Fruit fly (Drosophila melanogaster): ENCODE results near the gene CG13674.
A peak's percentile ranks its signal among the peaks of the same experiment; 100 is the strongest.

The CG13674 gene

DNA sequence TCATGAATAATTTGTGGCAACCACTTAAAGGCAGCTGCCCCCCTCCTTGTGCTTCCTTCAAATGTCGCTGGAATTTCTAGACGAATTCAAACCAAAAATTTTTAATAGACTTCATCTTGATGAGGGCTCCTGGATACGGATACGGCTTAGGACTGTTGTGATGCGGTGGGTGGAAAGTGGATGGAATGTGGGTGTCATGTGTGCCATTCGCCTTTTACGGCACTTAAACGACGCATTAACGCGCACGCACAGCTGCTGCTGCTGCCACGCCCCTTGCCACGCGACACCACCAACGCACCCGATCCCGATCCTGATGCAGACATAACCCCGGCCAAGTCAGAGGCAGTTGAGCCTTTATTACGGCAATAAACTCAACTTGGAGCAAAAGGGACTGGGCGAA, 904 bp upstream of the CG13674 start (continued):
- TF ChIP-seq CG4328 (GFP tag; optimal IDR thresholded peaks at IDR 0.05): no peak
- no peak for TF ChIP-seq CG14667 (GFP tag; IDR thresholded peaks at IDR 0.05)
- TF ChIP-seq CG9437 (GFP tag; optimal IDR thresholded peaks at IDR 0.05): no peak
- TF ChIP-seq ci (GFP tag; IDR thresholded peaks at IDR 0.05): no peak
- no peak for TF ChIP-seq CG32772 (GFP tag; IDR thresholded peaks at IDR 0.05)
- no peak for TF ChIP-seq CG8388 (GFP tag; optimal IDR thresholded peaks at IDR 0.05)
- no peak for TF ChIP-seq sc (optimal IDR thresholded peaks at IDR 0.05)
- TF ChIP-seq sc (GFP tag; optimal IDR thresholded peaks at IDR 0.05): no peak
- no peak for TF ChIP-seq zfh1 (GFP tag; IDR thresholded peaks at IDR 0.05)
- no peak for TF ChIP-seq amos (GFP tag; IDR thresholded peaks at IDR 0.05; ENCODE audit: partially characterized antibody)
- no peak for TF ChIP-seq tin (GFP tag; optimal IDR thresholded peaks at IDR 0.05)
- TF ChIP-seq CG13894 (tag; optimal IDR thresholded peaks at IDR 0.05): peak; percentile 30
- no peak for TF ChIP-seq CG6854 (GFP tag; optimal IDR thresholded peaks at IDR 0.05)
- TF ChIP-seq gce (GFP tag; IDR thresholded peaks at IDR 0.05): no peak
- TF ChIP-seq zf30C (GFP tag; optimal IDR thresholded peaks at IDR 0.05): no peak
- no peak for TF ChIP-seq Hr39 (optimal IDR thresholded peaks at IDR 0.05)
- TF ChIP-seq CG34224 (GFP tag; IDR thresholded peaks at IDR 0.05; ENCODE audit: partially characterized antibody): no peak
- TF ChIP-seq CG3163 (GFP tag; optimal IDR thresholded peaks at IDR 0.05): no peak
- peak; percentile 71 for TF ChIP-seq sd (tag; optimal IDR thresholded peaks at IDR 0.05)
- no peak for TF ChIP-seq so (GFP tag; IDR thresholded peaks at IDR 0.05)
- TF ChIP-seq CG18764 (GFP tag; optimal IDR thresholded peaks at IDR 0.05): no peak
- no peak for TF ChIP-seq CG2889 (GFP tag; IDR thresholded peaks at IDR 0.05)
- TF ChIP-seq CG2129 (GFP tag; IDR thresholded peaks at IDR 0.05; ENCODE audit: partially characterized antibody): no peak
- no peak for TF ChIP-seq CG9876 (GFP tag; optimal IDR thresholded peaks at IDR 0.05)
- TF ChIP-seq gfzf (GFP tag; optimal IDR thresholded peaks at IDR 0.05): no peak
- no peak for TF ChIP-seq CG15479 (GFP tag; optimal IDR thresholded peaks at IDR 0.05)
- TF ChIP-seq CG4730 (GFP tag; IDR thresholded peaks at IDR 0.05): no peak

DNA sequence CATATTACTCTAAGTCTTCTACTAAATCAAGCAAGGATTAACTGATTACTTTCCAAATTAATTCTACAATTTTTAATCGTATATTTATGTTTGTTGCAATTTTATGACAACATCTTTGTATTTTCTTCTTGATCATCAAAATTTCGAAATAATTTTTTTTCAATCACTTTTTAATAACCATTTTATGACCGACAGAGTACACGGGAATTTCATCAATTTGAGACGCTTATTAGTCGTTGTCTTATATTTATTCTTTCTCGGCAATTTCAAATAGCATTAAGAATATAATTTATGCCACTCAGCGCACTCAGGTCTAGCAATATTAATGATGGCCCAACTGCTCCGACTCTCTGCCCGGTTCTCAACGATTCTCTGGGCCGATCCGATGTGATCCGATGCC, 3.8 kb downstream of the CG13674 start, which contains the start of gene CG8012:
TSS of gene CG8012 (plus strand) at position 301 of the 400 bp plus-strand sequence.
- TF ChIP-seq CG11723 (GFP tag; optimal IDR thresholded peaks at IDR 0.05) (no peak), lab (GFP tag; optimal IDR thresholded peaks at IDR 0.05) (no peak), repo (GFP tag; optimal IDR thresholded peaks at IDR 0.05) (no peak), eyg (GFP tag; optimal IDR thresholded peaks at IDR 0.05) (no peak), CG2875 (GFP tag; optimal IDR thresholded peaks at IDR 0.05) (no peak), CG4328 (GFP tag; optimal IDR thresholded peaks at IDR 0.05) (no peak), Dbx (GFP tag; IDR thresholded peaks at IDR 0.05) (no peak), Drgx (GFP tag; IDR thresholded peaks at IDR 0.05) (no peak), tna (GFP tag; IDR thresholded peaks at IDR 0.05; ENCODE audit: partially characterized antibody) (no peak), zen (tag; optimal IDR thresholded peaks at IDR 0.05) (no peak), Xrp1 (GFP tag; IDR thresholded peaks at IDR 0.05) (no peak), prd (optimal IDR thresholded peaks at IDR 0.05) (no peak), prd (GFP tag; IDR thresholded peaks at IDR 0.05) (no peak), vvl (GFP tag; IDR thresholded peaks at IDR 0.05) (no peak), CG4282 (GFP tag; optimal IDR thresholded peaks at IDR 0.05) (no peak), cas (GFP tag; IDR thresholded peaks at IDR 0.05) (no peak), Med (GFP tag) (no peak), Fer1 (GFP tag; optimal IDR thresholded peaks at IDR 0.05) (no peak), Atf-2 (GFP tag; optimal IDR thresholded peaks at IDR 0.05) (no peak), Jarid2 (GFP tag; optimal IDR thresholded peaks at IDR 0.05) (no peak)

Data from whole organism, embryonic.